Worm (Caenorhabditis elegans) whole organism, early embryonic: ENCODE data around the gene F15H10.12.

Experiments used
- F13C5.2 ChIP-seq: sonication (generic microtip); optimal IDR thresholded peaks from 2 replicates; lab custom pipeline; 2017; ENCODE audit warnings: mild to moderate bottlenecking, missing genetic modification characterization, inconsistent platforms, missing compliant biosample characterization
- ama-1 ChIP-seq: fragments of 150-350 bp; optimal IDR thresholded peaks from 2 replicates; lab custom pipeline; 2014
- ceh-36 ChIP-seq: sonication (generic microtip); optimal IDR thresholded peaks from 2 replicates; lab custom pipeline; 2016; ENCODE audit warnings: missing genetic modification characterization, inconsistent platforms, missing compliant biosample characterization
- flt-1 ChIP-seq: fragments of 200-800 bp; sonication (Bioruptor generic); IDR thresholded peaks from 2 replicates; pipeline ENCODE4 v1.3.6; 2022; ENCODE audit warnings: missing genetic modification characterization, missing compliant biosample characterization
- hnd-1 ChIP-seq: sonication (generic microtip); optimal IDR thresholded peaks from 2 replicates; lab custom pipeline; 2016; ENCODE audit warnings: missing genetic modification characterization, missing compliant biosample characterization
- pes-1 ChIP-seq: fragments of 200-800 bp; sonication (Bioruptor generic); IDR thresholded peaks from 2 replicates; pipeline ENCODE4 v1.3.6; 2022; ENCODE audit warnings: missing genetic modification reagents, missing genetic modification characterization, missing compliant biosample characterization
- scrt-1 ChIP-seq: fragments of 200-800 bp; sonication (Bioruptor generic); IDR thresholded peaks from 2 replicates; pipeline ENCODE4 v1.3.6; 2022; ENCODE audit warnings: missing genetic modification characterization, missing compliant biosample characterization

ce11 chrV:10406313-10406712 lies 3.6 kb downstream of the F15H10.12 start, which contains the start of gene F15H10.7:
- TF ChIP-seq flt-1 (no peak), hnd-1 (tag; lab: Kevin White, UChicago) (no peak), scrt-1 (no peak), ama-1 (lab: Kevin White, UChicago) (no peak), F13C5.2 (tag; lab: Kevin White, UChicago) (no peak), pes-1 (GFP tag; lab: Robert Waterston, UW) (no peak), ceh-36 (tag; lab: Kevin White, UChicago) (no peak)
